Fruit fly (Drosophila melanogaster): ENCODE results near the gene KrT95D.

Gene KrT95D

DNA sequence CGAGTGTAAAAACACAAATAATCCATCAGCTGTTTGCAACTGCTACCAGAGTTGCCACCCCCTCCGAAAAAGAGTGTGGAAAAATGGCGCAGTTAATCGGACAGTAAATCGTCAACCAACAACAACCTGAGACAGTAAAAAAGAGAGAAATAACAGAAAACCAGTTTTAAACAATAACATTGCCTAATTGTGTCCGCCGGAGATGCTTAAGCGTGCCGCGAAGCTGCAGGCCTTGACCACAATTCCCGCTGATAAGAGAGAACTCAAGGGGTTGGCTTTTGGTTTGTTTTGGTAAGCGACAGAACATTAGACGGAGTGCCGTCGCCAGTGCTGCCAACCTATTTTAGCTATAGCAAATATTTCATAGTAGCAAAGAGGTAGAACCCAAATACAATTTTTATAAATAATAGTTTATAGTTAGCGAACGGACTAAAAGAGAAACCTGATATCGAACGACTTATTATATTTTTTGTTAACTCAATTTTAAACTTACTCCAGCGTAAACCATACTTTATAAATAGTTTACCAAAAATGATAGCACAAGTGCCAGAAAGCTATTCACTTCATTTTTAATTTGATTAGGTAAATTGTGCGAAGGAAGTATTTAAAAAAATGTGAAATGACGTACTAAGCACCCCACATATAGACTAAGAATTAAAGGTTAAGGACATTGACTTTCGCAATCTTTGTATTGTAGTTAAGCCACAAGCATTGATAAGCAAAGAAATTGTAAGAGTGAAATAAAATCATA is 19.2 kb upstream of the KrT95D start, which contains the start of the genes Atg6 and Pisd (continued):
- TF ChIP-seq cad (GFP tag; optimal IDR thresholded peaks at IDR 0.05) (no peak), jumu (GFP tag; optimal IDR thresholded peaks at IDR 0.05) (no peak), CG1529 (GFP tag; optimal IDR thresholded peaks at IDR 0.05) (no peak), CG16813 (GFP tag; IDR thresholded peaks at IDR 0.05; ENCODE audit: partially characterized antibody) (no peak), Fer2 (tag; optimal IDR thresholded peaks at IDR 0.05) (no peak), CG9817 (tag; optimal IDR thresholded peaks at IDR 0.05) (peak; percentile 22), ro (GFP tag; IDR thresholded peaks at IDR 0.05) (no peak), CG15479 (GFP tag; optimal IDR thresholded peaks at IDR 0.05) (peak; percentile 11), CG15073 (GFP tag; optimal IDR thresholded peaks at IDR 0.05) (no peak), Adf1 (GFP tag; IDR thresholded peaks at IDR 0.05) (peak; percentile 52; the same call in 1 of the 2 replicates), CG17385 (GFP tag; optimal IDR thresholded peaks at IDR 0.05) (no peak), CG3281 (GFP tag; optimal IDR thresholded peaks at IDR 0.05) (no peak), CG9437 (GFP tag; optimal IDR thresholded peaks at IDR 0.05) (peak; percentile 1), CG14965 (GFP tag; optimal IDR thresholded peaks at IDR 0.05; ENCODE audit: borderline replicate concordance) (no peak), CG4424 (GFP tag; optimal IDR thresholded peaks at IDR 0.05) (no peak), CG3407 (GFP tag; optimal IDR thresholded peaks at IDR 0.05) (no peak), CkIIα-i1 (GFP tag; IDR thresholded peaks at IDR 0.05) (no peak), CG8924 (tag; optimal IDR thresholded peaks at IDR 0.05) (peak; percentile 74), chinmo (GFP tag; IDR thresholded peaks at IDR 0.05; ENCODE audit: partially characterized antibody) (peak; percentile 77; the same call in 2 of the 4 replicates), br (optimal IDR thresholded peaks at IDR 0.05) (no peak), bbx (GFP tag; IDR thresholded peaks at IDR 0.05; ENCODE audit: partially characterized antibody) (0 out of 2 replicates have a peak, but pooled peaks have one; percentile 37), vfl (GFP tag; optimal IDR thresholded peaks at IDR 0.05) (peak; percentile 15), CG8281 (tag; optimal IDR thresholded peaks at IDR 0.05) (no peak), CG30431 (GFP tag; optimal IDR thresholded peaks at IDR 0.05) (no peak), mam (GFP tag; optimal IDR thresholded peaks at IDR 0.05) (peak; percentile 6), Nf-YC (tag; optimal IDR thresholded peaks at IDR 0.05) (peak; percentile 47), ewg (GFP tag; optimal IDR thresholded peaks at IDR 0.05) (peak; percentile 8), ATbp (GFP tag; optimal IDR thresholded peaks at IDR 0.05) (no peak), CG4617 (GFP tag; optimal IDR thresholded peaks at IDR 0.05; ENCODE audit: borderline replicate concordance) (peak; percentile 75), CG10565 (GFP tag; optimal IDR thresholded peaks at IDR 0.05) (no peak), Xbp1 (GFP tag; optimal IDR thresholded peaks at IDR 0.05) (peak; percentile 21), CG14014 (GFP tag; IDR thresholded peaks at IDR 0.05) (no peak), lab (GFP tag; optimal IDR thresholded peaks at IDR 0.05) (peak; percentile 65), CHES-1-like (GFP tag; optimal IDR thresholded peaks at IDR 0.05) (peak; percentile 21), YL-1 (GFP tag; optimal IDR thresholded peaks at IDR 0.05) (peak; percentile 86), bcd (GFP tag; optimal IDR thresholded peaks at IDR 0.05) (peak; percentile 5), org-1 (GFP tag; optimal IDR thresholded peaks at IDR 0.05) (no peak), cwo (GFP tag; optimal IDR thresholded peaks at IDR 0.05) (peak; percentile 41), fd64A (GFP tag; optimal IDR thresholded peaks at IDR 0.05) (no peak), pita (GFP tag; optimal IDR thresholded peaks at IDR 0.05) (no peak), gfzf (GFP tag; optimal IDR thresholded peaks at IDR 0.05) (peak; percentile 28), CG4360 (GFP tag; IDR thresholded peaks at IDR 0.05) (peak; percentile 82), CG14860 (GFP tag; IDR thresholded peaks at IDR 0.05; ENCODE audit: partially characterized antibody) (no peak), CG7839 (tag; optimal IDR thresholded peaks at IDR 0.05) (peak; percentile 15), CG8478 (optimal IDR thresholded peaks at IDR 0.05) (no peak), onecut (GFP tag; IDR thresholded peaks at IDR 0.05) (no peak), ci (GFP tag; IDR thresholded peaks at IDR 0.05) (no peak), dati (GFP tag; IDR thresholded peaks at IDR 0.05) (no peak), CG8944 (GFP tag; optimal IDR thresholded peaks at IDR 0.05) (no peak), CG11504 (tag; optimal IDR thresholded peaks at IDR 0.05) (no peak)

Measured in whole organism, embryonic.